Fruit fly (Drosophila melanogaster) S2 (cell line): ENCODE data around the gene ftz-f1.

Source experiments
- CG8478 ChIP-seq: fragments of >200 bp; optimal IDR thresholded peaks from 2 replicates; lab custom pipeline; 2018
- CTCF ChIP-seq, 2 experiments: fragments of >200 bp; optimal IDR thresholded peaks; 2 replicates each; lab custom pipeline; 2018

dm6 chr3L:18800100-18800841, 838 bp downstream of the ftz-f1 start:
- TF ChIP-seq CTCF (optimal IDR thresholded peaks at IDR 0.05; lab: Kevin White, UChicago): no peak
- no peak for TF ChIP-seq CG8478 (lab: Kevin White, UChicago)
